Worm (Caenorhabditis elegans): ENCODE measurements around the gene F21D5.7.
A peak's percentile ranks its signal among the peaks of the same experiment; 100 is the strongest.

F21D5.7 gene

DNA sequence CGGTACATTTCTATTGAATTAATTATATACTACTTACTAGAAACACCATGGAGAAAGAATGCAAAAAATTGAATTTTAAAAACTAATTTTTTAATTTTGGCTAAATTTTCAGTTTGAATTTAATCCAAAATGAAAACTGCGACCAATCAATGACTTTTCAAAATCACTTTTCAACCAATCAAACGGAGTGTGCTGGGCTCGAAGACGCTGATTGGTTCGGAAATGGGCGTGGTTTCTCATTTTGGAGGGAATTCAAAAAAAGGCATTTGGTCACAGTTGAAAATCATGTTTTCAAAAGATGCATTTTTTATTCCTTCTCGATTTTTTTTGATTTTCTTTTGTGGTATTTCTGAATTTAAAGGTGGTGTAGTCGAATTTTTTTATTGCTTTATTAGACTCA is 5.5 kb upstream of the F21D5.7 start:
- TF ChIP-seq efl-1 (optimal IDR thresholded peaks at IDR 0.05): no peak
- peak in 1 of 2 experiments; percentile 24 for TF ChIP-seq efl-1 (GFP tag; optimal IDR thresholded peaks at IDR 0.05 in 1 of 2)
- TF ChIP-seq zag-1 (tag; optimal IDR thresholded peaks at IDR 0.05): no peak

DNA sequence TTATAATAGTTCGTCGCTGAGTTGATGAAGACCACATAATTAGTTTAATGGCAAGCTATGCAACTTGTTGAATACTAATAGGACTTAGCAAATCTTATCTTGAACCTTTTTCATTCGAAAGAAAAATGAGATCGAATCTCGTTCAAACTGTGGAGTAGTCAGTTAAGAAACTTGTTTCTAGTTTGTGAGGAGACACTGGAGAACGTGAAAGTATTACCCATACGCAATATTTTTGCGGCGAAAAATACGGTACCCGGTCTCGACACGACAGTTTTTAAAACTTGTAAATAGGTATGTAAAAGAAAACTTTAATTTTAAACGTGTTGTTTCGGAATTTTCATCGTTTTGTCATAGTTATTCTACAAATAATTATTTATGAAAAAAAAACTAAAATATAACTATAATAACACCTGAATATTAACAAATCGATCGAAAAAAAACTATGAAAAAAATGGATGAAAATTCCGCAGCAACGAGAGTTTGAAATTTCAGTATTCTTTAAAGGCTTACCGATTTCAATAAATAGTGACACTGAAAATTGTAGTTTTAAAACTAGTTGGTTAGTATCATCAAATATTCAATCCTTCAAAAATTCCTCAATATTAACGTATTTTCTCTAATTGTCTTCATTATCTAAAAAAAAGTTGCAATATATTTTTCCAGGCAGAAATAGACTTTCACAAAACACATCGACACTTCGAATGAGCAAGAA is 2.2 kb upstream of the F21D5.7 start, which contains the start of the genes F20C5.7 and parg-1:
Gene F20C5.7 (minus strand): TSS at position 101 of the 712 bp plus-strand sequence.
Gene parg-1 (plus strand): TSS at position 662 of the 712 bp plus-strand sequence.
- TF ChIP-seq dpl-1 (GFP tag; optimal IDR thresholded peaks at IDR 0.05) (no peak), ceh-90 (tag; optimal IDR thresholded peaks at IDR 0.05) (no peak), pqm-1 (tag; optimal IDR thresholded peaks at IDR 0.05) (no peak), lin-13 (GFP tag; optimal IDR thresholded peaks at IDR 0.05) (no peak), ama-1 (optimal IDR thresholded peaks at IDR 0.05) (no peak), ceh-8 (GFP tag; optimal IDR thresholded peaks at IDR 0.05) (no peak), tbx-2 (tag; optimal IDR thresholded peaks at IDR 0.05) (no peak), efl-3 (GFP tag; optimal IDR thresholded peaks at IDR 0.05) (no peak), nhr-90 (tag; optimal IDR thresholded peaks at IDR 0.05; ENCODE audit: poor library complexity) (no peak), snu-23 (GFP tag; optimal IDR thresholded peaks at IDR 0.05) (no peak), pag-3 (tag; optimal IDR thresholded peaks at IDR 0.05; ENCODE audit: borderline replicate concordance, insufficient read depth) (no peak), lin-14 (GFP tag; optimal IDR thresholded peaks at IDR 0.05) (no peak)

DNA sequence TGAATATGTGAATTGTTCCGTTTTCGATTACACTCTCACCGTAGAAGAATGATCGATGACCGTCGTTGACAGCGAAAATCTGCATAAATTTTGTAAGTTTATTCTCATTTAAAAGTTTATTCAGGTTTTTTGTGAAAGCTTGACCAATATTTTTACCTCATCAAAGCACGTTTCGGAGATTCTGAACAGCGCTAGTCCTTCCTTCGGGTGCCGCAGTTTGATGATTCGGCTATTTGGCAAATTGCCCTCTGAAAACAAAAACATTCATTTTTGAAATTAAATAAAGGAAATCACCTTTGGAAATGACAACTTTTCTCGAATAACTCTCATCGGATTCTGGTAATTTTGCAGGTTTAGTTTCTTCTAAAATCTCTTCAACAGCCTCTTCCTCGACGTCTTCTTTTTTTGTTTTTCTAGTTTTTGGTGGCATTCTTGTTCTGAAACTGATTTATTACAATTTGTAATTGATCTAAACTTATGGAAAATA is 2.5 kb downstream of the F21D5.7 start, which contains the start of gene F21D5.6:
Gene F21D5.6 (minus strand): TSS at position 437 of the 487 bp plus-strand sequence.
- no peak for TF ChIP-seq nhr-85 (tag)

DNA sequence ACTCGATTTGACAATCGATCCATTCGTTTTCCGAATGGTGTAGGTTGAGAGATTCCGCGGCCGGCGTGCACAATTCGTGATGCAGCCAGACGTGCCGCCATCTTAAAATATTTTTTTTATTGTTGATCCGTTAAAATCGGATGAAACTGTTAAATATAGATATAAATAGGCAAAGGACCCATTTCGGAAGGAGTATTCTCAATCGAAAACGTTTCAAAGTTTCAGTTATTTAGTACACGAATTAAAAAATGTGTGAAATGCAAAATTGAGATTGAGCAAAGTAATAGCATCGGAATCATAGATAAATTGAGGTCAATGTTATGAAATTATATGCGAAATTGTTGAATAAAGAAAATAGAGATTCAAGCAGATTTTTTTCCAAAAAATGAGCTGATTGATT is 3.6 kb downstream of the F21D5.7 start, which contains the start of gene mrps-33:
Gene mrps-33 (minus strand): TSS at position 101 of the 400 bp plus-strand sequence.
- TF ChIP-seq nhr-237 (tag; optimal IDR thresholded peaks at IDR 0.05) (no peak), ets-5 (GFP tag; IDR thresholded peaks at IDR 0.05) (no peak), skn-1 (tag; optimal IDR thresholded peaks at IDR 0.05) (no peak), pag-3 (tag; optimal IDR thresholded peaks at IDR 0.05; ENCODE audit: borderline replicate concordance, insufficient read depth) (no peak), nhr-28 (tag; optimal IDR thresholded peaks at IDR 0.05) (no peak), alr-1 (tag; optimal IDR thresholded peaks at IDR 0.05; ENCODE audit: borderline replicate concordance) (no peak), hpl-2 (GFP tag; optimal IDR thresholded peaks at IDR 0.05) (no peak), nhr-90 (tag; optimal IDR thresholded peaks at IDR 0.05; ENCODE audit: poor library complexity) (no peak), tlp-1 (tag; optimal IDR thresholded peaks at IDR 0.05) (no peak), unc-130 (tag; optimal IDR thresholded peaks at IDR 0.05) (no peak), unc-30 (tag; optimal IDR thresholded peaks at IDR 0.05) (no peak), efl-3 (GFP tag; optimal IDR thresholded peaks at IDR 0.05) (no peak), swsn-7 (tag; optimal IDR thresholded peaks at IDR 0.05) (no peak), ceh-88 (GFP tag; IDR thresholded peaks at IDR 0.05) (no peak), irx-1 (tag; optimal IDR thresholded peaks at IDR 0.05) (no peak), nhr-76 (tag; optimal IDR thresholded peaks at IDR 0.05) (no peak), jun-1 (tag; optimal IDR thresholded peaks at IDR 0.05) (no peak), unc-86 (tag; optimal IDR thresholded peaks at IDR 0.05) (no peak), nhr-12 (tag; optimal IDR thresholded peaks at IDR 0.05) (no peak)

DNA sequence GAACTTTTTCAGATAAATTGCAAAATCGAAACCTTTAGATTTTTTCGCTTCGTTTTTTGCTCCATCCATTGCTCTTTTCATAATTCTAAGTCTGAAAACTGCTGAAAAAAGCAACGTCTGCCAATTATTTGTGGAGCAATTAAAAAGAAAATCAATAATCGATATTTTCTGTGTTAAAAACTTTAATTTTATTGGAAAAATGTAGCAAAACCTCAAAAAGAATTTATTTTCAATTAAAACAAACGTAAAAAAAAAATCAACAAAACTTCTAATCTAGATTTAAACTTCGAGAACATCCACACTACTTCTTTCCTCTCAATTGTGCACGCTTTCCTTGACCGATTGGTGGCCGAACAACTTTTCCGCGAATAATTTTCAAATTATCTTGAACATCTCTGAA is 4.2 kb downstream of the F21D5.7 start, which contains the start of gene F21D5.5:
Gene F21D5.5 (minus strand): TSS at position 101 of the 400 bp plus-strand sequence.
- TF ChIP-seq efl-1 (optimal IDR thresholded peaks at IDR 0.05) (no peak), efl-1 (GFP tag; optimal IDR thresholded peaks at IDR 0.05 in 1 of 2) (no peak), nhr-237 (tag; optimal IDR thresholded peaks at IDR 0.05) (no peak), Y116A8C.19 (tag; optimal IDR thresholded peaks at IDR 0.05; ENCODE audit: borderline replicate concordance) (no peak), zag-1 (tag; optimal IDR thresholded peaks at IDR 0.05) (no peak), nhr-19 (GFP tag; conservative IDR thresholded peaks at IDR 0.05) (no peak), tlp-1 (tag; optimal IDR thresholded peaks at IDR 0.05) (no peak), sup-37 (GFP tag; optimal IDR thresholded peaks at IDR 0.05) (no peak), F16B12.6 (tag; optimal IDR thresholded peaks at IDR 0.05) (no peak), unc-130 (tag; optimal IDR thresholded peaks at IDR 0.05) (no peak), unc-98 (GFP tag; IDR thresholded peaks at IDR 0.05) (no peak), mdl-1 (tag; optimal IDR thresholded peaks at IDR 0.05) (no peak), ceh-8 (GFP tag; optimal IDR thresholded peaks at IDR 0.05) (no peak), C16A3.4 (tag; optimal IDR thresholded peaks at IDR 0.05) (no peak), swsn-7 (tag; optimal IDR thresholded peaks at IDR 0.05) (no peak), lin-35 (GFP tag; optimal IDR thresholded peaks at IDR 0.05) (no peak), pag-3 (tag; optimal IDR thresholded peaks at IDR 0.05; ENCODE audit: borderline replicate concordance, insufficient read depth) (no peak)

Data from whole organism, L1 larva.